Worm (Caenorhabditis elegans) whole organism, L3 larva: Measurements from ENCODE around the gene F09C6.15.
A peak's percentile ranks its signal among the peaks of the same experiment; 100 is the strongest.

Source experiments
- aly-2 ChIP-seq: fragments of 150-350 bp; optimal IDR thresholded peaks from 2 replicates; lab custom pipeline; 2014; ENCODE audit warnings: missing biosample characterization, missing genetic modification characterization
- ceh-16 ChIP-seq: sonication (generic microtip); optimal IDR thresholded peaks from 2 replicates; lab custom pipeline; 2017; ENCODE audit warnings: missing biosample characterization, missing genetic modification characterization
- ceh-28 ChIP-seq: fragments of 150-350 bp; optimal IDR thresholded peaks from 2 replicates; lab custom pipeline; 2014; ENCODE audit warnings: missing biosample characterization, missing genetic modification reagents, missing genetic modification characterization
- ceh-82 ChIP-seq: fragments of 150-350 bp; optimal IDR thresholded peaks from 2 replicates; lab custom pipeline; 2014; ENCODE audit warnings: missing biosample characterization, missing genetic modification characterization
- ceh-9 ChIP-seq: sonication (generic microtip); optimal IDR thresholded peaks from 2 replicates; lab custom pipeline; 2018; ENCODE audit warnings: missing biosample characterization, missing genetic modification characterization
- daf-12 ChIP-seq: fragments of 150-350 bp; optimal IDR thresholded peaks from 2 replicates; lab custom pipeline; 2014; ENCODE audit warnings: missing biosample characterization, missing genetic modification reagents, missing genetic modification characterization
- egl-27 ChIP-seq: sonication (generic microtip); optimal IDR thresholded peaks from 4 replicates; lab custom pipeline; 2017; ENCODE audit warnings: missing biosample characterization, missing genetic modification reagents, missing genetic modification characterization
- egl-5 ChIP-seq: fragments of 150-350 bp; optimal IDR thresholded peaks from 2 replicates; lab custom pipeline; 2017; ENCODE audit warnings: missing biosample characterization, missing genetic modification reagents, missing genetic modification characterization, inconsistent platforms
- elt-2 ChIP-seq: sonication (generic microtip); optimal IDR thresholded peaks from 2 replicates; lab custom pipeline; 2016; ENCODE audit warnings: missing genetic modification reagents, mild to moderate bottlenecking, missing genetic modification characterization, missing compliant biosample characterization
- elt-3 ChIP-seq, 3 experiments: fragments of 150-350 bp in 1 of 3; sonication (generic microtip) in 2 of 3; optimal IDR thresholded peaks; 2 replicates in 2 of 3; 4 replicates in 1 of 3; lab custom pipeline; 2014 to 2017; ENCODE audit warnings: missing biosample characterization in 3 of 3, missing genetic modification characterization in 3 of 3
- fos-1 ChIP-seq: fragments of 150-350 bp; optimal IDR thresholded peaks from 2 replicates; lab custom pipeline; 2014; ENCODE audit warnings: missing biosample characterization, missing genetic modification characterization
- lin-39 ChIP-seq: fragments of 150-350 bp; optimal IDR thresholded peaks from 2 replicates; lab custom pipeline; 2018; ENCODE audit warnings: missing biosample characterization, missing genetic modification reagents, missing genetic modification characterization
- lsy-12 ChIP-seq: sonication (generic microtip); optimal IDR thresholded peaks from 2 replicates; lab custom pipeline; 2016; ENCODE audit warnings: mild to moderate bottlenecking, missing genetic modification characterization, missing compliant biosample characterization
- mdl-1 ChIP-seq: fragments of 150-350 bp; optimal IDR thresholded peaks from 2 replicates; lab custom pipeline; 2014; ENCODE audit warnings: missing biosample characterization, missing genetic modification characterization
- nfya-1 ChIP-seq: sonication (generic microtip); optimal IDR thresholded peaks from 2 replicates; lab custom pipeline; 2017; ENCODE audit warnings: missing genetic modification characterization, mild to moderate bottlenecking, missing compliant biosample characterization, antibody characterized with exemption, moderate library complexity; ENCODE audit not compliant: insufficient read depth
- nhr-11 ChIP-seq: fragments of 150-350 bp; optimal IDR thresholded peaks from 2 replicates; lab custom pipeline; 2014; ENCODE audit warnings: missing biosample characterization, missing genetic modification characterization
- nhr-237 ChIP-seq: fragments of 150-350 bp; optimal IDR thresholded peaks from 2 replicates; lab custom pipeline; 2014; ENCODE audit warnings: missing biosample characterization, missing genetic modification characterization
- nhr-25 ChIP-seq: sonication (generic microtip); optimal IDR thresholded peaks from 2 replicates; lab custom pipeline; 2017; ENCODE audit warnings: missing biosample characterization, missing genetic modification characterization
- nhr-28 ChIP-seq: fragments of 150-350 bp; optimal IDR thresholded peaks from 2 replicates; lab custom pipeline; 2014; ENCODE audit warnings: missing biosample characterization, missing genetic modification characterization
- nhr-43 ChIP-seq: sonication (generic microtip); optimal IDR thresholded peaks from 2 replicates; lab custom pipeline; 2016; ENCODE audit warnings: mild to moderate bottlenecking, missing genetic modification characterization, missing compliant biosample characterization; ENCODE audit not compliant: poor library complexity, severe bottlenecking
- nhr-76 ChIP-seq: fragments of 150-350 bp; sonication (generic microtip); optimal IDR thresholded peaks from 5 replicates; lab custom pipeline; 2014; ENCODE audit warnings: missing biosample characterization, missing genetic modification characterization
- nhr-77 ChIP-seq: fragments of 150-350 bp; optimal IDR thresholded peaks from 2 replicates; lab custom pipeline; 2014; ENCODE audit warnings: missing biosample characterization, missing genetic modification characterization
- pha-4 ChIP-seq: fragments of 150-350 bp; optimal IDR thresholded peaks from 2 replicates; lab custom pipeline; 2014; ENCODE audit warnings: missing biosample characterization, missing genetic modification reagents, missing genetic modification characterization
- skn-1 ChIP-seq: fragments of 150-350 bp; optimal IDR thresholded peaks from 2 replicates; lab custom pipeline; 2014; ENCODE audit warnings: missing biosample characterization, missing genetic modification characterization
- snpc-4 ChIP-seq: fragments of 150-350 bp; optimal IDR thresholded peaks from 2 replicates; lab custom pipeline; 2014; ENCODE audit warnings: missing biosample characterization, missing genetic modification characterization
- unc-39 ChIP-seq: sonication (generic microtip); optimal IDR thresholded peaks from 4 replicates; lab custom pipeline; 2017; ENCODE audit warnings: missing biosample characterization, missing genetic modification characterization
- unc-62 ChIP-seq: fragments of 150-350 bp; sonication (generic microtip); optimal IDR thresholded peaks from 4 replicates; lab custom pipeline; 2014; ENCODE audit warnings: missing biosample characterization, missing genetic modification reagents, missing genetic modification characterization
- zag-1 ChIP-seq: fragments of 150-350 bp; optimal IDR thresholded peaks from 2 replicates; lab custom pipeline; 2014; ENCODE audit warnings: missing biosample characterization, missing genetic modification characterization
- ztf-4 ChIP-seq: fragments of 150-350 bp; optimal IDR thresholded peaks from 2 replicates; lab custom pipeline; 2014; ENCODE audit warnings: missing biosample characterization, missing genetic modification characterization

F09C6.15 gene

DNA sequence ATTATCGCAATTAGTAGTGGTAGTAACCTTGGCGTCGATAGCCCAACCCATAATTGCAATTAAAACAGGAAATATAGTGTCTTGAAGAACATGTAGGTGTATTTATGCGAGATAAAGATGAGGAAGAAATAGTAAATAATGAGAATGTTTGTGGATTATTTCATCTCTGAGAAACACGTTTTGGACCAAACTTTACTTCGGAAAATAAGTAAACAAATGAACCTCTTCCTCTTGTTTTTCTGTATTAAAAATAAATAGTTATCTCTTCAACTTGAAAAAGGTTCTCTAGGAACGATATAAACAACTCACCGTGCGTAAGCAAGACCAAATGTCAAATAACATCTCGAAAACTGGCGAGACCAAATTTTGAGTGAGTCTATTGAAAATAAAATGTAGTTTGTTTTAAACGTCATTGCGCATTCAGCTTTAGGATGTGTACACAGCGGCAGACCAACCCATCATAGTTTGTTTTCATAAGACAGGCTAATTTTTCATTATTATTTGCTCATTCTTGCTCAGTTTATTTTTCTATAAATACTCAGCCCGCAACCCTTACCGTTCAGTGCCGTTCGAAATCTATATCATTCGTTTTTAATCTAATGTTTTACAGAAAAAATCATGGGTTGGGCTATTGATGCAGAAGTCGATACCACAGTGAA, 11.2 kb upstream of the F09C6.15 start, which contains the start of the genes F09C6.11 and F09C6.12:
TSS of gene F09C6.11 (minus strand) at position 51 of the 659 bp plus-strand sequence.
TSS of gene F09C6.12 (plus strand) at position 609 of the 659 bp plus-strand sequence.
- TF ChIP-seq nhr-237 (no peak), pha-4 (tag; lab: Kevin White, UChicago) (peak; percentile 95), ztf-4 (no peak)

ce11 chrV:16884744-16885143, 8.8 kb upstream of the F09C6.15 start, which contains the start of gene F09C6.13:
TSS of gene F09C6.13 (plus strand) at chrV:16885044.
- no peak for TF ChIP-seq nhr-237

DNA sequence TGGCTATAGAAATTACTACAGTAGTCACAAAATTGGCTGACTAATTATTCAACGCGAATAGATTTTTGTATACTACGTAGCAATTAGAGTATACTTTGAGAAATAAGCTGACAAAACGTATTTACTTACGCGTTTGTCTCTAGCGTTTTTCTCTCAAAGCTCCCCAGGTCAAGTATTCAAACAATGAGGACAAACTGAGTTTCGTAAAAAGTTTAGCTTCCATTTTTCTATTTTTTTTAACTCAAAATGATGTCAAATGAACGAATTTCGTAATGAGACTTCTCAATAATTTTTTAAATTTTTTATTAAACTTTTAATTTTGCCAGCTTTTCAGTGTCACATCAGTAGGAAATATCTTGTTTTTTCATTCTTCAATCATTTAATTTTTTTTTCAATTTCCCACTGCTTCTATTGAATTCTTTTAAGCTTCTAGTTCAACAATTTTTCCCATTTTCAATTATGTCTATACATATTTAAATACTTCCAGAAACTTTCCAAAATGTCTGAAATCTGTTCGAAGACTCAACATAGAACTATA, 4.7 kb upstream of the F09C6.15 start, which contains the start of the genes ifas-2 and fbxa-44:
TSS of gene ifas-2 (minus strand) at position 101 of the 538 bp plus-strand sequence.
TSS of gene fbxa-44 (plus strand) at position 488 of the 538 bp plus-strand sequence.
- TF ChIP-seq nhr-43 (no peak), ceh-28 (tag; lab: Kevin White, UChicago) (no peak), nhr-237 (no peak), elt-3 (tag; optimal IDR thresholded peaks at IDR 0.05; lab: Kevin White, UChicago) (no peak), nhr-28 (tag; lab: Kevin White, UChicago) (no peak), skn-1 (no peak), nhr-11 (tag; lab: Kevin White, UChicago) (no peak), aly-2 (no peak), nfya-1 (tag; lab: Kevin White, UChicago) (no peak), ceh-9 (tag; lab: Kevin White, UChicago) (no peak)
- TF ChIP-seq, all 47 proteins: peak for 0

DNA sequence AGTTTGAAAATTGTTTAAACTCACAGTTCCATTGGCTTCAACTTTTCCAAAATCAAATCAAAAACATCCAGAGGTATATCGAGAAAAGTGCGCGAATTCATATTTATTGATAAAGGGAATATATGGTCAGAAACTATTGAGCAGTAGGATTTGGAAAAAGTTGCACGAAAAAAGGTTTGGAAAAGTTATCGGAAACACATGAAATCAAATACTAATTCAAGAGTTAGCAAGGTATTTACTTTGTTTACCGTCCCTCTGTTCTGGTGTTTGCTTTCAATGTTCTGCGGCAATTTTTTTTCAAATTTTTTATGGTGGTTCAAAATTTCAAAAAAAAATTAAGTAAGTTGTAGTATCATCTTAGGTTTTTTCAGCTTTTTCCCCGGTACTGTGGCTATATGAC, 5.8 kb downstream of the F09C6.15 start, which contains the start of gene fbxa-45:
TSS of gene fbxa-45 (minus strand) at position 101 of the 400 bp plus-strand sequence.
- no peak for TF ChIP-seq elt-2 (tag; lab: Kevin White, UChicago)
- no peak for TF ChIP-seq lin-39 (tag; lab: Kevin White, UChicago)
- TF ChIP-seq elt-3 (tag; optimal IDR thresholded peaks at IDR 0.05; lab: Kevin White, UChicago), result no peak
- TF ChIP-seq ceh-16, result no peak
- TF ChIP-seq zag-1 (tag; lab: Kevin White, UChicago), result no peak
- no peak for TF ChIP-seq ztf-4
- TF ChIP-seq snpc-4 (tag; lab: Kevin White, UChicago), result no peak

DNA sequence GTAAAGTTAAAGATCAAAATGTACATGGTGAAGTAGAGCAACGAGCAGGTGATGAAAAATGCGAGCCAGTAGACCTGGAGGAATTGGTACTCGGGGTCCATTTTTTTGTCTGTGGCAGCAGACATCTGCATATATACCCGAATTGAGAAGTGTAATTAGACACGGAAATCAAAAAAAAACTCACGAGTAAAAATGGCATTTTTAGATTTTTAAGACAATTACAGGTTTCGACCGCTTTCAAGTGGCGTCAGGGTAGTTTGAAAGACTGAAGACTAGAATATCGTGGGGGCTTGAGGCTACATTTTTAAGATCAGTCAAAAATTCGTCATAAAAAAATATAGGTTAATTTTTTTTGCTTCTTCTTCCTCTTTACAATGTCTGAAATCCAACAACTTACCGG, 9.2 kb downstream of the F09C6.15 start, which contains the start of gene srd-68:
TSS of gene srd-68 (minus strand) at position 101 of the 400 bp plus-strand sequence.
- no peak for TF ChIP-seq fos-1 (tag; lab: Kevin White, UChicago)
- TF ChIP-seq ceh-82 (tag; lab: Kevin White, UChicago), result no peak
- no peak for TF ChIP-seq daf-12 (tag; lab: Kevin White, UChicago)
- TF ChIP-seq unc-39 (tag; lab: Kevin White, UChicago), result no peak
- TF ChIP-seq nhr-77 (tag; lab: Kevin White, UChicago), result no peak
- no peak for TF ChIP-seq egl-27 (tag; lab: Kevin White, UChicago)
- no peak for TF ChIP-seq ceh-16
- TF ChIP-seq lsy-12, result no peak
- TF ChIP-seq nfya-1 (tag; lab: Kevin White, UChicago), result no peak
- TF ChIP-seq unc-62 (GFP tag; lab: Kevin White, UChicago), result no peak
- no peak for TF ChIP-seq nhr-25 (tag; lab: Kevin White, UChicago)
- TF ChIP-seq mdl-1 (tag; lab: Kevin White, UChicago), result no peak
- TF ChIP-seq, all 47 proteins: peak for 0

ce11 chrV:16904612-16905011, 11.1 kb downstream of the F09C6.15 start, which contains the start of gene nhr-262:
TSS of gene nhr-262 (plus strand) at chrV:16904912.
- TF ChIP-seq nhr-76 (tag; lab: Kevin White, UChicago), result no peak
- no peak for TF ChIP-seq egl-5
- no peak for TF ChIP-seq lin-39 (tag; lab: Kevin White, UChicago)
- TF ChIP-seq nhr-237, result no peak
